Worm (Caenorhabditis elegans) whole organism, mixed stage, embryonic: ENCODE measurements around the gene gon-4.

ENCODE experiments used
- bed-3 ChIP-seq: fragments of 200-800 bp; sonication (Bioruptor generic); optimal IDR thresholded peaks from 3 replicates; lab custom pipeline; 2018; ENCODE audit warnings: mild to moderate bottlenecking, missing genetic modification characterization, moderate library complexity, missing compliant biosample characterization
- nhr-76 ChIP-seq: sonication (generic microtip); optimal IDR thresholded peaks from 2 replicates; lab custom pipeline; 2017; ENCODE audit warnings: missing biosample characterization, missing genetic modification characterization
- snpc-4 ChIP-seq: fragments of 150-350 bp; optimal IDR thresholded peaks from 2 replicates; lab custom pipeline; 2014; ENCODE audit warnings: missing biosample characterization, missing genetic modification characterization
- unc-39 ChIP-seq: fragments of 150-350 bp; optimal IDR thresholded peaks from 2 replicates; lab custom pipeline; 2014; ENCODE audit warnings: missing biosample characterization, missing genetic modification characterization
- unc-62 ChIP-seq: fragments of 150-350 bp; optimal IDR thresholded peaks from 2 replicates; lab custom pipeline; 2014; ENCODE audit warnings: missing biosample characterization, missing genetic modification reagents, missing genetic modification characterization

DNA sequence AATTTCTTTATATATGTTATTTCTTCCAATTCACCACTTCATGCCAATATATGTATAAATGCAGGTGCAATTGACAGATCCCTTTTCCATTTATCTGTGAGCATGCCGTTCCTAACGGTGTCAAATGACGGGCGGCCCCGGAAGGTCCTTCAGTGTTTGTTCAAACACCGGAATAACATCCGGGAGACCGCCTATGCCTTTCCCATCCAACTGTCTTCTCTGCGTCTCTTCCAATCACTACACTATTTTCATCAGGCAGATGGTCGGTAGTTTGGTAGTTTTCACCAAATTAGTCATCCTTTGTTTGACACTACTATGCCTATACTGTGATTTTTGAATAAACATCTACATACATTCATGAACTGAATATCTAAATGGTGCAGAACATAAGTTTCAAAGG, 7.0 kb upstream of the gon-4 start:
- no peak for TF ChIP-seq snpc-4 (tag; lab: Kevin White, UChicago)
- no peak for TF ChIP-seq nhr-76 (tag; lab: Kevin White, UChicago)
- no peak for TF ChIP-seq unc-62 (GFP tag; lab: Kevin White, UChicago)
- no peak for TF ChIP-seq bed-3 (GFP tag; lab: Kevin White, UChicago)
- no peak for TF ChIP-seq unc-39 (tag; lab: Kevin White, UChicago)
